Worm (Caenorhabditis elegans) whole organism, young adult: ENCODE results near the gene srlf-16.

Experiments
- C06A6.2 ChIP-seq: fragments of 200-800 bp; sonication (Bioruptor generic); conservative IDR thresholded peaks from 2 replicates; pipeline ENCODE4 v1.3.6; 2022; ENCODE audit warnings: missing genetic modification characterization, missing compliant biosample characterization
- F23B12.7 ChIP-seq: sonication (generic microtip); optimal IDR thresholded peaks from 2 replicates; lab custom pipeline; 2017; ENCODE audit warnings: missing genetic modification characterization, mild to moderate bottlenecking, missing compliant biosample characterization, antibody characterized with exemption, moderate library complexity; ENCODE audit not compliant: insufficient read depth
- K12H6.12 ChIP-seq: fragments of 200-800 bp; sonication (Bioruptor generic); optimal IDR thresholded peaks from 2 replicates; lab custom pipeline; 2018; ENCODE audit warnings: mild to moderate bottlenecking, missing genetic modification characterization, missing compliant biosample characterization
- Y67H2A.10 ChIP-seq: fragments of 200-800 bp; sonication (Bioruptor generic); conservative IDR thresholded peaks from 2 replicates; pipeline ENCODE4 v1.3.6; 2022; ENCODE audit warnings: missing genetic modification reagents, missing genetic modification characterization, missing compliant biosample characterization
- aptf-2 ChIP-seq: fragments of 200-800 bp; sonication (Bioruptor generic); conservative IDR thresholded peaks from 2 replicates; pipeline ENCODE4 v1.3.6; 2022; ENCODE audit warnings: missing genetic modification reagents, missing genetic modification characterization, missing compliant biosample characterization
- hlh-26 ChIP-seq: fragments of 200-800 bp; sonication (Bioruptor generic); conservative IDR thresholded peaks from 2 replicates; pipeline ENCODE4 v1.3.6; 2022; ENCODE audit warnings: missing genetic modification reagents, missing genetic modification characterization, missing compliant biosample characterization
- lir-1 ChIP-seq: fragments of 200-800 bp; sonication (Bioruptor generic); conservative IDR thresholded peaks from 2 replicates; pipeline ENCODE4 v1.3.6; 2022; ENCODE audit warnings: missing genetic modification reagents, missing genetic modification characterization, missing compliant biosample characterization
- lsy-27 ChIP-seq: sonication (generic microtip); optimal IDR thresholded peaks from 2 replicates; lab custom pipeline; 2017; ENCODE audit warnings: missing genetic modification characterization, mild to moderate bottlenecking, missing compliant biosample characterization, antibody characterized with exemption, missing genotype, borderline replicate concordance; ENCODE audit not compliant: insufficient read depth
- nhr-90 ChIP-seq: sonication (generic microtip); optimal IDR thresholded peaks from 2 replicates; lab custom pipeline; 2016; ENCODE audit warnings: missing genotype, mild to moderate bottlenecking, missing genetic modification characterization, missing compliant biosample characterization
- snpc-4 ChIP-seq, 5 experiments: fragments of 150-350 bp in 1 of 5; sonication (generic microtip) in 4 of 5; optimal IDR thresholded peaks; 2 replicates each; lab custom pipeline; 2014 to 2018; ENCODE audit warnings: missing genetic modification characterization in 5 of 5, missing biosample characterization in 3 of 5, antibody characterized with exemption in 2 of 5, mild to moderate bottlenecking in 2 of 5, missing compliant biosample characterization in 2 of 5, missing genotype in 2 of 5, moderate library complexity in 2 of 5, missing genetic modification reagents in 1 of 5
- unc-62 ChIP-seq: fragments of 150-350 bp; optimal IDR thresholded peaks from 2 replicates; lab custom pipeline; 2014; ENCODE audit warnings: missing biosample characterization, missing genetic modification reagents, missing genetic modification characterization

DNA sequence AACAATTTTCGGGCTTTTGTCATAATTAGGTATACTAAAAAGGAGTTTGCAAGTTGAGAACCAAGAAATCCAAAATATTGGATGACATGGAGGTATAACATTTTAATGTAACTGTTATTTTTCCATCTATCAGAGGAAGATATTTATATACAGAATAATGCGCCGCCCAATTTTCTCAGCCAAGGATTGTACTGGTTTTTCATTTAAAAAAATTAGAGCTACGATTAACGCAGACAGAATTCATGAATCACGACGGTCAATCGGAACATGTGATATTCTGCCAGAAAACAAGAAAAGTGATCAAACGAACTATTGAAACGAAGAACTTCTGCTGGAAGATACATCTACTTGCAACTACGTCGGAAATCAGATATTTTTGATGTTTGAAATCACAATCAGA, 6.3 kb upstream of the srlf-16 start, which contains the start of gene str-145:
- TF ChIP-seq snpc-4 (GFP tag; optimal IDR thresholded peaks at IDR 0.05; lab: Kevin White, UChicago) (no peak), snpc-4 (tag; optimal IDR thresholded peaks at IDR 0.05; lab: Kevin White, UChicago) (no peak), lir-1 (GFP tag; lab: Robert Waterston, UW) (no peak), aptf-2 (GFP tag; lab: Robert Waterston, UW) (no peak), nhr-90 (tag; lab: Kevin White, UChicago) (no peak), C06A6.2 (GFP tag; lab: Robert Waterston, UW) (no peak), hlh-26 (no peak), unc-62 (GFP tag; lab: Kevin White, UChicago) (no peak), K12H6.12 (tag; lab: Kevin White, UChicago) (no peak), Y67H2A.10 (GFP tag; lab: Robert Waterston, UW) (no peak), F23B12.7 (no peak), lsy-27 (tag; lab: Kevin White, UChicago) (no peak)
